Worm (Caenorhabditis elegans) whole organism, late embryonic: Measurements from ENCODE around the gene cyp-14A1.

Source experiments
- ceh-18 ChIP-seq: sonication (generic microtip); optimal IDR thresholded peaks from 2 replicates; lab custom pipeline; 2016; ENCODE audit warnings: missing genetic modification characterization, missing compliant biosample characterization
- ceh-24 ChIP-seq: sonication (generic microtip); optimal IDR thresholded peaks from 2 replicates; lab custom pipeline; 2016; ENCODE audit warnings: mild to moderate bottlenecking, missing genetic modification characterization, missing compliant biosample characterization
- ets-4 ChIP-seq: sonication (generic microtip); optimal IDR thresholded peaks from 2 replicates; lab custom pipeline; 2016; ENCODE audit warnings: missing genetic modification characterization, missing compliant biosample characterization
- pag-3 ChIP-seq: sonication (generic microtip); optimal IDR thresholded peaks from 2 replicates; lab custom pipeline; 2016; ENCODE audit warnings: missing compliant biosample characterization, missing genetic modification characterization, borderline replicate concordance
- pat-9 ChIP-seq: fragments of 200-800 bp; sonication (Bioruptor generic); optimal IDR thresholded peaks from 2 replicates; lab custom pipeline; 2018; ENCODE audit warnings: mild to moderate bottlenecking, missing genetic modification characterization, moderate library complexity, missing compliant biosample characterization
- pax-1 ChIP-seq: fragments of 150-350 bp; optimal IDR thresholded peaks from 2 replicates; lab custom pipeline; 2014; ENCODE audit warnings: missing biosample characterization, missing genetic modification characterization
- pqm-1 ChIP-seq: sonication (generic microtip); optimal IDR thresholded peaks from 2 replicates; lab custom pipeline; 2016; ENCODE audit warnings: missing genetic modification characterization, missing compliant biosample characterization
- unc-3 ChIP-seq, 2 experiments: fragments of 200-800 bp in 1 of 2; sonication (Bioruptor generic) in 1 of 2; sonication (generic microtip) in 1 of 2; conservative IDR thresholded peaks in 1 of 2; optimal IDR thresholded peaks in 1 of 2; 2 replicates each; pipeline versions ENCODE4 v1.3.6 to Lab custom; 2016 to 2022; ENCODE audit warnings: missing compliant biosample characterization in 2 of 2, missing genetic modification characterization in 2 of 2, missing genetic modification reagents in 1 of 2

- no peak for TF ChIP-seq ceh-24 (tag; lab: Kevin White, UChicago)
- TF ChIP-seq pax-1 (tag; lab: Kevin White, UChicago): no peak
- no peak for TF ChIP-seq pqm-1
- no peak for TF ChIP-seq pag-3 (tag; lab: Kevin White, UChicago)
- TF ChIP-seq unc-3 (GFP tag; conservative IDR thresholded peaks at IDR 0.05; lab: Robert Waterston, UW): no peak
- no peak for TF ChIP-seq unc-3 (tag; optimal IDR thresholded peaks at IDR 0.05; lab: Kevin White, UChicago)
- no peak for TF ChIP-seq pat-9
- no peak for TF ChIP-seq ets-4
- no peak for TF ChIP-seq ceh-18 (tag; lab: Kevin White, UChicago)
These were observed 23.4 kb upstream of the cyp-14A1 start, which contains the start of gene R04D3.3 for ce11 chrX:13290531-13290930.
